Fruit fly (Drosophila melanogaster) whole organism, pupa: ENCODE measurements around the gene CG13138.

ENCODE experiments used
- CG10348 ChIP-seq: fragments of 200-800 bp; sonication (Bioruptor generic); IDR thresholded peaks from 2 replicates; pipeline ENCODE4 v1.3.6; 2022; ENCODE audit warnings: missing biosample characterization, missing genetic modification characterization
- CG12605 ChIP-seq: fragments of 200-800 bp; sonication (Bioruptor generic); IDR thresholded peaks from 2 replicates; pipeline ENCODE4 v1.3.6; 2022; ENCODE audit warnings: missing biosample characterization, missing genetic modification characterization
- CG32121 ChIP-seq: fragments of 200-800 bp; sonication (Bioruptor generic); IDR thresholded peaks from 2 replicates; pipeline ENCODE4 v1.3.6; 2022; ENCODE audit warnings: missing biosample characterization, missing genetic modification characterization
- CG34367 ChIP-seq: fragments of 200-800 bp; sonication (Bioruptor generic); optimal IDR thresholded peaks from 2 replicates; lab custom pipeline; 2018; ENCODE audit warnings: missing biosample characterization, mild to moderate bottlenecking, missing genetic modification characterization
- CG9948 ChIP-seq: fragments of 200-800 bp; sonication (Bioruptor generic); optimal IDR thresholded peaks from 2 replicates; lab custom pipeline; 2018; ENCODE audit warnings: missing biosample characterization, mild to moderate bottlenecking, missing genetic modification characterization, moderate library complexity
- EcR ChIP-seq: fragments of 200-800 bp; sonication (Bioruptor generic); optimal IDR thresholded peaks from 3 replicates; lab custom pipeline; 2019; ENCODE audit warnings: missing biosample characterization, missing genetic modification characterization, mild to moderate bottlenecking, moderate library complexity, missing genetic modification reagents
- Pif1A ChIP-seq: fragments of 200-800 bp; sonication (Bioruptor generic); optimal IDR thresholded peaks from 3 replicates; lab custom pipeline; 2016; ENCODE audit warnings: missing biosample characterization, missing genetic modification characterization

- no peak for TF ChIP-seq CG32121 (GFP tag; lab: Robert Waterston, UW)
- no peak for TF ChIP-seq CG12605
- no peak for TF ChIP-seq EcR (GFP tag; lab: Kevin White, UChicago)
- TF ChIP-seq CG34367: no peak
- no peak for TF ChIP-seq CG9948 (tag; lab: Kevin White, UChicago)
- TF ChIP-seq CG10348: no peak
- TF ChIP-seq Pif1A (GFP tag; lab: Kevin White, UChicago): no peak
Observed at dm6 chr2L:10301918-10302317, at the start of gene CG13138.
